Fruit fly (Drosophila melanogaster) whole organism, embryonic: ENCODE results near the gene Gbs-76A.

ENCODE experiments used
- ATbp ChIP-seq: fragments of 200-800 bp; sonication (Bioruptor generic); optimal IDR thresholded peaks from 2 replicates; lab custom pipeline; 2017; ENCODE audit warnings: missing biosample characterization, mild to moderate bottlenecking, missing genetic modification characterization, missing genetic modification reagents
- Aef1 ChIP-seq: fragments of 200-800 bp; sonication (Bioruptor generic); IDR thresholded peaks from 3 replicates; pipeline ENCODE4 v1.3.6; 2022; ENCODE audit warnings: missing biosample characterization, missing genetic modification characterization
- Awh ChIP-seq: fragments of 200-800 bp; sonication (Bioruptor generic); IDR thresholded peaks from 2 replicates; pipeline ENCODE4, ENCODE4 v1.3.6; 2022; ENCODE audit warnings: missing biosample characterization, missing genetic modification characterization
- CG10274 ChIP-seq: fragments of 200-800 bp; sonication (Bioruptor generic); optimal IDR thresholded peaks from 3 replicates; lab custom pipeline; 2017; ENCODE audit warnings: missing biosample characterization, mild to moderate bottlenecking, missing genetic modification characterization
- CG10366 ChIP-seq: fragments of 200-800 bp; sonication (Bioruptor generic); IDR thresholded peaks from 2 replicates; pipeline ENCODE4 v1.3.6; 2022; ENCODE audit warnings: missing biosample characterization, missing genetic modification characterization
- CG11247 ChIP-seq: fragments of 200-800 bp; sonication (Bioruptor generic); IDR thresholded peaks from 2 replicates; pipeline ENCODE4 v1.3.6; 2022; ENCODE audit warnings: missing biosample characterization, missing genetic modification characterization
- CG11723 ChIP-seq: fragments of 200-800 bp; sonication (Bioruptor generic); optimal IDR thresholded peaks from 2 replicates; lab custom pipeline; 2017; ENCODE audit warnings: missing biosample characterization, mild to moderate bottlenecking, missing genetic modification characterization
- CG12391 ChIP-seq: fragments of 200-800 bp; sonication (Bioruptor generic); optimal IDR thresholded peaks from 3 replicates; lab custom pipeline; 2018; ENCODE audit warnings: missing biosample characterization, mild to moderate bottlenecking, missing genetic modification characterization, moderate library complexity
- CG13296 ChIP-seq: fragments of 200-800 bp; sonication (Bioruptor generic); optimal IDR thresholded peaks from 3 replicates; lab custom pipeline; 2018; ENCODE audit warnings: missing biosample characterization, mild to moderate bottlenecking, missing genetic modification characterization
- CG15269 ChIP-seq: fragments of 200-800 bp; sonication (Bioruptor generic); optimal IDR thresholded peaks from 2 replicates; lab custom pipeline; 2018; ENCODE audit warnings: missing biosample characterization, mild to moderate bottlenecking, missing genetic modification characterization, moderate library complexity
- CG1529 ChIP-seq: fragments of 200-800 bp; sonication (Bioruptor generic); optimal IDR thresholded peaks from 3 replicates; lab custom pipeline; 2018; ENCODE audit warnings: missing biosample characterization, missing genetic modification characterization
- CG1647 ChIP-seq: fragments of 200-800 bp; sonication (Bioruptor generic); optimal IDR thresholded peaks from 3 replicates; lab custom pipeline; 2016; ENCODE audit warnings: missing biosample characterization, missing genetic modification characterization
- CG17359 ChIP-seq: fragments of 200-800 bp; sonication (Bioruptor generic); optimal IDR thresholded peaks from 3 replicates; lab custom pipeline; 2018; ENCODE audit warnings: missing biosample characterization, mild to moderate bottlenecking, missing genetic modification characterization, moderate library complexity
- CG2116 ChIP-seq: fragments of 200-800 bp; sonication (Bioruptor generic); optimal IDR thresholded peaks from 3 replicates; lab custom pipeline; 2018; ENCODE audit warnings: missing biosample characterization, mild to moderate bottlenecking, missing genetic modification characterization
- CG2875 ChIP-seq: fragments of 200-800 bp; sonication (Bioruptor generic); optimal IDR thresholded peaks from 2 replicates; lab custom pipeline; 2017; ENCODE audit warnings: missing biosample characterization, mild to moderate bottlenecking, missing genetic modification characterization, missing genetic modification reagents
- CG3407 ChIP-seq: fragments of 200-800 bp; sonication (Bioruptor generic); optimal IDR thresholded peaks from 2 replicates; lab custom pipeline; 2018; ENCODE audit warnings: missing biosample characterization, mild to moderate bottlenecking, missing genetic modification characterization
- CG3995 ChIP-seq: fragments of 200-800 bp; sonication (Bioruptor generic); optimal IDR thresholded peaks from 3 replicates; lab custom pipeline; 2016; ENCODE audit warnings: missing biosample characterization, missing genetic modification characterization
- CG4282 ChIP-seq: fragments of 200-800 bp; sonication (Bioruptor generic); optimal IDR thresholded peaks from 2 replicates; lab custom pipeline; 2016; ENCODE audit warnings: missing biosample characterization, missing genetic modification characterization
- CG4707 ChIP-seq: fragments of 200-800 bp; sonication (Bioruptor generic); optimal IDR thresholded peaks from 2 replicates; lab custom pipeline; 2018; ENCODE audit warnings: missing biosample characterization, mild to moderate bottlenecking, missing genetic modification characterization, moderate library complexity
- CG7556 ChIP-seq: fragments of 200-800 bp; sonication (Bioruptor generic); optimal IDR thresholded peaks from 2 replicates; lab custom pipeline; 2017; ENCODE audit warnings: missing biosample characterization, mild to moderate bottlenecking, missing genetic modification characterization
- CG8290 ChIP-seq, 3 experiments: fragments of 200-800 bp; sonication (Bioruptor generic); optimal IDR thresholded peaks; 2 replicates each; lab custom pipeline; 2016 to 2019; ENCODE audit warnings: missing biosample characterization in 3 of 3, missing genetic modification characterization in 3 of 3, mild to moderate bottlenecking in 2 of 3, moderate library complexity in 1 of 3
- CG9609 ChIP-seq: fragments of 200-800 bp; sonication (Bioruptor generic); optimal IDR thresholded peaks from 3 replicates; lab custom pipeline; 2016; ENCODE audit warnings: missing biosample characterization, missing genetic modification characterization
- CG9727 ChIP-seq: fragments of 200-800 bp; sonication (Bioruptor generic); optimal IDR thresholded peaks from 3 replicates; lab custom pipeline; 2017; ENCODE audit warnings: missing biosample characterization, mild to moderate bottlenecking, missing genetic modification characterization
- Dad ChIP-seq: fragments of 200-800 bp; sonication (Bioruptor generic); optimal IDR thresholded peaks from 3 replicates; lab custom pipeline; 2016; ENCODE audit warnings: missing biosample characterization, missing genetic modification characterization
- Drgx ChIP-seq: fragments of 200-800 bp; sonication (Bioruptor generic); IDR thresholded peaks from 2 replicates; pipeline ENCODE4 v1.3.6; 2022; ENCODE audit warnings: missing biosample characterization, missing genetic modification characterization
- Fer1 ChIP-seq: fragments of 200-800 bp; sonication (Bioruptor generic); optimal IDR thresholded peaks from 2 replicates; lab custom pipeline; 2017; ENCODE audit warnings: missing biosample characterization, mild to moderate bottlenecking, missing genetic modification characterization
- Hand ChIP-seq: fragments of 200-800 bp; sonication (Bioruptor generic); optimal IDR thresholded peaks from 2 replicates; lab custom pipeline; 2017; ENCODE audit warnings: mild to moderate bottlenecking, missing biosample characterization, missing genetic modification reagents, missing genetic modification characterization
- Kr ChIP-seq: fragments of 200-800 bp; sonication (Bioruptor generic); optimal IDR thresholded peaks from 2 replicates; lab custom pipeline; 2017; ENCODE audit warnings: missing biosample characterization, mild to moderate bottlenecking, missing genetic modification characterization
- Lhr ChIP-seq: fragments of 200-800 bp; sonication (Bioruptor generic); optimal IDR thresholded peaks from 3 replicates; lab custom pipeline; 2017; ENCODE audit warnings: mild to moderate bottlenecking, missing biosample characterization, missing genetic modification reagents, missing genetic modification characterization
- MTF-1 ChIP-seq: fragments of 200-800 bp; sonication (Bioruptor generic); optimal IDR thresholded peaks from 2 replicates; lab custom pipeline; 2018; ENCODE audit warnings: missing biosample characterization, mild to moderate bottlenecking, missing genetic modification characterization, borderline replicate concordance
- NC2β ChIP-seq: fragments of 200-800 bp; sonication (Bioruptor generic); optimal IDR thresholded peaks from 2 replicates; lab custom pipeline; 2016; ENCODE audit warnings: missing biosample characterization, missing genetic modification characterization
- Optix ChIP-seq: fragments of 200-800 bp; sonication (Bioruptor generic); IDR thresholded peaks from 3 replicates; pipeline ENCODE4 v1.3.6; 2022; ENCODE audit warnings: missing biosample characterization, missing genetic modification characterization
- Rx ChIP-seq: fragments of 200-800 bp; sonication (Bioruptor generic); IDR thresholded peaks from 2 replicates; pipeline ENCODE4 v1.3.6; 2022; ENCODE audit warnings: missing biosample characterization, missing genetic modification characterization
- bcd ChIP-seq: fragments of 200-800 bp; sonication (Bioruptor generic); optimal IDR thresholded peaks from 2 replicates; lab custom pipeline; 2017; ENCODE audit warnings: missing biosample characterization, mild to moderate bottlenecking, missing genetic modification characterization
- bigmax ChIP-seq: fragments of 200-800 bp; sonication (Bioruptor generic); optimal IDR thresholded peaks from 2 replicates; lab custom pipeline; 2018; ENCODE audit warnings: missing biosample characterization, mild to moderate bottlenecking, missing genetic modification characterization
- chinmo ChIP-seq: fragments of 200-800 bp; sonication (Bioruptor generic); IDR thresholded peaks from 4 replicates; pipeline ENCODE4 v1.3.6; 2022; ENCODE audit warnings: missing biosample characterization, missing genetic modification characterization; ENCODE audit not compliant: partially characterized antibody
- ci ChIP-seq: fragments of 200-800 bp; sonication (Bioruptor generic); IDR thresholded peaks from 3 replicates; pipeline ENCODE4 v1.3.6; 2022; ENCODE audit warnings: missing biosample characterization, missing genetic modification characterization
- crol ChIP-seq: fragments of 200-800 bp; sonication (Bioruptor generic); IDR thresholded peaks from 2 replicates; pipeline ENCODE4 v1.3.6; 2022; ENCODE audit warnings: missing biosample characterization, missing genetic modification characterization
- fd96Cb ChIP-seq: fragments of 200-800 bp; sonication (Bioruptor generic); optimal IDR thresholded peaks from 2 replicates; lab custom pipeline; 2018; ENCODE audit warnings: missing biosample characterization, mild to moderate bottlenecking, missing genetic modification characterization, moderate library complexity
- gce ChIP-seq: fragments of 200-800 bp; sonication (Bioruptor generic); IDR thresholded peaks from 3 replicates; pipeline ENCODE4 v1.3.6; 2022; ENCODE audit warnings: missing biosample characterization, missing genetic modification characterization
- grau ChIP-seq: fragments of 200-800 bp; optimal IDR thresholded peaks from 3 replicates; lab custom pipeline; 2019; ENCODE audit warnings: missing biosample characterization, mild to moderate bottlenecking, missing genetic modification characterization, moderate library complexity
- grn ChIP-seq: fragments of 200-800 bp; sonication (Bioruptor generic); optimal IDR thresholded peaks from 3 replicates; lab custom pipeline; 2017; ENCODE audit warnings: missing biosample characterization, missing genetic modification characterization
- lov ChIP-seq, 2 experiments: fragments of 200-800 bp in 1 of 2; fragments of >200 bp in 1 of 2; sonication (Bioruptor generic) in 1 of 2; IDR thresholded peaks in 1 of 2; optimal IDR thresholded peaks in 1 of 2; 2 replicates in 1 of 2; 3 replicates in 1 of 2; pipeline versions ENCODE4 v1.3.6 to Lab custom; 2017 to 2022; ENCODE audit warnings: missing biosample characterization in 1 of 2, missing genetic modification characterization in 1 of 2
- mld ChIP-seq: fragments of 200-800 bp; sonication (Bioruptor generic); IDR thresholded peaks from 3 replicates; pipeline ENCODE4 v1.3.6; 2022; ENCODE audit warnings: missing biosample characterization, missing genetic modification characterization; ENCODE audit not compliant: partially characterized antibody
- sima ChIP-seq: fragments of 200-800 bp; sonication (Bioruptor generic); optimal IDR thresholded peaks from 2 replicates; lab custom pipeline; 2016; ENCODE audit warnings: missing biosample characterization, missing genetic modification characterization
- zen2 ChIP-seq: fragments of 200-800 bp; sonication (Bioruptor generic); IDR thresholded peaks from 3 replicates; pipeline ENCODE4 v1.3.6; 2022; ENCODE audit warnings: missing biosample characterization, missing genetic modification characterization; ENCODE audit not compliant: partially characterized antibody

The Gbs-76A gene

DNA sequence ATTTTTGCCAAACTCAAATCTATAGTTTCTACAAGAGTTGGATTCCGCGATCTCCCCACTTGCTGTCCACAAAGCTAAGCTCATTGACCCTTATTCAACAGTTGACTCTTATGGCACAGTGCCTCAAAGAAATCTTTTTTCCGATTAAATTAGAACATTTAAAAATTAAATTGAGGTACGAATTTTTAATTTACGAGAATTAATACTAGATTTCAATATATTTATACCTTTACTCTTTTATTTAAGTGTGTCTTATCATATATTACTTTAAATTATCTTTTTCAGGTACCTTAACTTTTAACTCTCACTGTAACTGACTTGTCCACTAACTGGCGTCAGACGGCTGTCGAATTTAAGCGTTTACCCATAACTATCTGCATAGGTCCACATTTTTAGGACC, 45.7 kb upstream of the Gbs-76A start (continued):
- TF ChIP-seq fd96Cb (tag; lab: Kevin White, UChicago) (peak; percentile 41), gce (GFP tag; lab: Robert Waterston, UW) (0 out of 3 replicates have a peak, but pooled peaks have one; percentile 21), Drgx (no peak), grau (tag; lab: Kevin White, UChicago) (peak; percentile 57), CG9609 (GFP tag; lab: Kevin White, UChicago) (no peak), Rx (GFP tag; lab: Robert Waterston, UW) (no peak), CG10366 (peak; percentile 24; the same call in 1 of the 2 replicates), Kr (GFP tag; lab: Kevin White, UChicago) (no peak), Aef1 (GFP tag; lab: Robert Waterston, UW) (0 out of 3 replicates have a peak, but pooled peaks have one; percentile 13), CG15269 (peak; percentile 50), Dad (GFP tag; lab: Kevin White, UChicago) (no peak), bigmax (GFP tag; lab: Kevin White, UChicago) (no peak), Optix (GFP tag; lab: Robert Waterston, UW) (no peak), CG8290 (GFP tag; optimal IDR thresholded peaks at IDR 0.05; lab: Kevin White, UChicago) (peak; percentile 1), CG8290 (tag; optimal IDR thresholded peaks at IDR 0.05; lab: Kevin White, UChicago) (no peak), Lhr (GFP tag; lab: Kevin White, UChicago) (no peak), CG12391 (peak; percentile 54)

DNA sequence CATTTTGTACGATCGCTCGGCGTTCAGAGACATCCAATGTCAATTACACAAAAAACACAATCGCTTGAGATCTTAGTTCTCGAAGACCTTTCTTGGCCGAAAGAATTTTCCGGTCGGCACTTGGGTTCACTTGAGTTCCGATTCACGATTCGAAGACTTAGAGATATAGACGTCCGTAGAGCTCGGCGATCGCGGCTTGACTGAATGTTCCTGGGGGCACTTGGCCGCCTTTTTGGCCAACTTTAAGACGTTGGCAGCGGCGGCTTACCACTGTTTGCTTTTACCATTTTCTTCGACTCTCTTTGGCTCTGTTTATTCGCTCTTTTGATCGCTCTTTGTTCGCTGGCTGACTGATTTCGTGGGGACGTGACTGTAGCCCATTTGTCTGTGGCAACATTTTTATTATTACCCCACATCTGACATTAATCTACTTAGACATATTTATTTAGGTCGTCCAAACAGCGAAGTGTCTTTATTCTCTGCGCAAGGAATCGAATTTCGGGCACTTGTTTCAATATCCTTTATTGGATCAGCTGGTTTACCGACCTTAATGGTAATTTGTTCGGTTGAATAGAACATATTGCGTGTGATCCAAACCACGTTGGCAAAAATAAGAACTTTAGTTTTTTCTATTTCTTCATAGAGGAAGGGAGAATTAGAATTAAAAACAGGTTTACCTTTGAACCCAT, 45.0 kb upstream of the Gbs-76A start, which contains the start of gene pip:
TSS of gene pip (minus strand) at position 212 of the 689 bp plus-strand sequence.
- TF ChIP-seq sima (GFP tag; lab: Kevin White, UChicago) (no peak), Awh (0 out of 2 replicates have a peak, but pooled peaks have one; percentile 7), CG3995 (GFP tag; lab: Kevin White, UChicago) (peak; percentile 14), CG9727 (GFP tag; lab: Kevin White, UChicago) (peak; percentile 20), mld (GFP tag; lab: Robert Waterston, UW) (0 out of 3 replicates have a peak, but pooled peaks have one; percentile 14), zen2 (GFP tag; lab: Robert Waterston, UW) (0 out of 3 replicates have a peak, but pooled peaks have one; percentile 13), CG11723 (GFP tag; lab: Kevin White, UChicago) (peak; percentile 45), lov (optimal IDR thresholded peaks at IDR 0.05; lab: Kevin White, UChicago) (no peak), lov (GFP tag; IDR thresholded peaks at IDR 0.05; lab: Robert Waterston, UW) (0 out of 3 replicates have a peak, but pooled peaks have one; percentile 19), CG4282 (GFP tag; lab: Kevin White, UChicago) (peak; percentile 9), chinmo (GFP tag; lab: Robert Waterston, UW) (0 out of 4 replicates have a peak, but pooled peaks have one; percentile 8), grn (GFP tag; lab: Kevin White, UChicago) (peak; percentile 26), CG13296 (peak; percentile 80), CG11247 (GFP tag; lab: Robert Waterston, UW) (no peak), CG1529 (GFP tag; lab: Kevin White, UChicago) (peak; percentile 27), bcd (peak; percentile 27), CG10274 (GFP tag; lab: Kevin White, UChicago) (no peak), CG2875 (GFP tag; lab: Kevin White, UChicago) (peak; percentile 60), MTF-1 (GFP tag; lab: Kevin White, UChicago) (peak; percentile 76), grau (tag; lab: Kevin White, UChicago) (peak; percentile 14), Fer1 (GFP tag; lab: Kevin White, UChicago) (peak; percentile 89), ATbp (GFP tag; lab: Kevin White, UChicago) (peak; percentile 82), ci (GFP tag; lab: Robert Waterston, UW) (0 out of 3 replicates have a peak, but pooled peaks have one; percentile 43), CG1647 (GFP tag; lab: Kevin White, UChicago) (peak; percentile 41), CG4707 (peak; percentile 63), crol (GFP tag; lab: Robert Waterston, UW) (no peak), gce (GFP tag; lab: Robert Waterston, UW) (no peak), CG17359 (tag; lab: Kevin White, UChicago) (peak; percentile 52), CG3407 (GFP tag; lab: Kevin White, UChicago) (peak; percentile 46), NC2β (GFP tag; lab: Kevin White, UChicago) (peak; percentile 9), CG7556 (GFP tag; lab: Kevin White, UChicago) (peak; percentile 19), CG2116 (GFP tag; lab: Kevin White, UChicago) (peak; percentile 26), Hand (GFP tag; lab: Kevin White, UChicago) (peak; percentile 37)
